Worm (Caenorhabditis elegans): Measurements from ENCODE around the gene str-222.

The str-222 gene

DNA sequence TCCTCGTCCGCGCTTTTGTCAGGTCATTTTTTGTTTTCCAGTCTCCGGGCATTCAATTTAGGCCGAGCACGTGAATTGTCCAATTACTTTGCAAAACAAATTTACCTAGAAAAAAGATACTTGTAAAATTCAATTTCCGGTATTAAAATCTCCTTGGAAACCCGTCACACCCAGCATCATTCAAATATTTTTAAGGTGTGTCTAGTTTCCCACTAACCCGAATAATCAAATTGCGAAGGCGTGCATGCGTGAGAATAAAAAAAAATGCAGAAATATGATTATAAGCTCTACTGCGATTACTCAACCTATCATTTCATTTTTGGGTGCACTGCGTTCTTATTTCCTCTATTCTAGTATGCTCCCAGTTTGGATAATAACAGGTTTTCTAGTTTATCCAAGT is 18.9 kb downstream of the str-222 start, which contains the start of gene irld-11:
TSS of gene irld-11 (plus strand) at position 301 of the 400 bp plus-strand sequence.
- no peak for TF ChIP-seq ama-1 (optimal IDR thresholded peaks at IDR 0.05)
- TF ChIP-seq fkh-8 (tag; optimal IDR thresholded peaks at IDR 0.05), result peak; percentile 82
- TF ChIP-seq nhr-20 (tag; optimal IDR thresholded peaks at IDR 0.05), result peak; percentile 32
- TF ChIP-seq tbx-2 (tag; optimal IDR thresholded peaks at IDR 0.05), result no peak

- no peak for TF ChIP-seq C34B4.2 (tag; optimal IDR thresholded peaks at IDR 0.05)
- TF ChIP-seq mab-9 (GFP tag; IDR thresholded peaks at IDR 0.05), result no peak
- TF ChIP-seq hlh-17 (GFP tag; optimal IDR thresholded peaks at IDR 0.05; ENCODE audit: borderline replicate concordance), result no peak
- no peak for TF ChIP-seq nhr-77 (tag; optimal IDR thresholded peaks at IDR 0.05)
- TF ChIP-seq hlh-4 (tag; optimal IDR thresholded peaks at IDR 0.05), result no peak
These were observed 26.3 kb downstream of the str-222 start, which contains the start of gene irld-40 for ce11 chrV:1662270-1662669. Gene irld-40, plus strand, starts transcription at chrV:1662570.

DNA sequence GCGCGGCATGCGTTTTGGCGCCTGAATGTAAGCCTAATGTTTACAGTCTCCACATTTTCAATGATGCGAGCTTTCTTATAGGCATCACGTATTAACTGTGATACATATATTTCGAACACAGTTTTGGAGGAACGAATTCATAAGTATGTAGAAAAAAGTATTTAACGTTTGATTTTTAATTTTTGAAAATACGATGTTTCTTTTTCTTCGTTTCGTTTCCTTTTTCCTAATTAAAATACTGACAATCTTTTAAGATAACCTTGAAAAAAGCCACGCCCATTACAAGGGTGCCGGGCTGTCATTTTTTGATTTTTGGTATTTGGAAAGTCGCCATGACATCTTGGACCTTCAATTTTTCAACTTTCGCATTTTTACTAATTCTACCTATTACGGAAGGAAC is 29.0 kb downstream of the str-222 start, which contains the start of gene K04F1.9:
TSS of gene K04F1.9 (plus strand) at position 301 of the 400 bp plus-strand sequence.
- no peak for TF ChIP-seq efl-3 (GFP tag; optimal IDR thresholded peaks at IDR 0.05)
- TF ChIP-seq nhr-47 (tag; optimal IDR thresholded peaks at IDR 0.05), result no peak
- no peak for TF ChIP-seq blmp-1 (tag; optimal IDR thresholded peaks at IDR 0.05)
- TF ChIP-seq lin-14 (GFP tag; optimal IDR thresholded peaks at IDR 0.05), result no peak
- no peak for TF ChIP-seq C16A3.4 (tag; optimal IDR thresholded peaks at IDR 0.05)
- no peak for TF ChIP-seq ztf-11 (tag; optimal IDR thresholded peaks at IDR 0.05)
- no peak for TF ChIP-seq nhr-71 (tag; optimal IDR thresholded peaks at IDR 0.05)

DNA sequence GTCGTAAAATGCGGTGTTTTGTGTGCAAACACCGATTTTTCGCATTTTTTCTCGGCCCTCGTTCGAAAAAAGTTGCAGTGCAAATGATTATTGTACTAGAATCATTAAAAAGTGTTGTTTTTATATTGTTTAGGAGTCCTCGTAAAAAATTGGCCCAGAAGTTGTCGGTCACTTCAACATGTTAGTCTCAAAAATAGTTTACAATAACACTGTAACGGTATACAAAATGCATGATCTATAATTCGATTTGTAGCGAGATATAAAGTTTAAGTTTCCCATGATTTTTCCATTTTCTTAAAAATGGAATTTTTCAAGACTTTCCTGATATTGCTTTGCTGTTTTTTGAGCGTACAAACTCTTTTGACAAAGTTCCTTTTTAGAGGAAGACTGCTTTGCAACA is 30.9 kb downstream of the str-222 start, which contains the start of gene K04F1.8:
TSS of gene K04F1.8 (plus strand) at position 301 of the 400 bp plus-strand sequence.
- TF ChIP-seq lin-39 (tag; optimal IDR thresholded peaks at IDR 0.05) (no peak), ceh-8 (GFP tag; optimal IDR thresholded peaks at IDR 0.05) (no peak), elt-3 (tag; optimal IDR thresholded peaks at IDR 0.05) (no peak), mab-9 (GFP tag; IDR thresholded peaks at IDR 0.05) (no peak), egl-27 (tag; optimal IDR thresholded peaks at IDR 0.05) (no peak), unc-98 (GFP tag; IDR thresholded peaks at IDR 0.05) (no peak), nhr-76 (tag; optimal IDR thresholded peaks at IDR 0.05) (no peak), nhr-28 (tag; optimal IDR thresholded peaks at IDR 0.05) (no peak), nhr-47 (tag; optimal IDR thresholded peaks at IDR 0.05) (no peak), jun-1 (tag; optimal IDR thresholded peaks at IDR 0.05) (no peak), ces-1 (GFP tag; optimal IDR thresholded peaks at IDR 0.05) (no peak), swsn-7 (tag; optimal IDR thresholded peaks at IDR 0.05) (no peak)

ce11 chrV:1668216-1668615 is 32.3 kb downstream of the str-222 start, which contains the start of gene irld-42:
Gene irld-42, plus strand, starts transcription at chrV:1668516.
- TF ChIP-seq hlh-17 (GFP tag; optimal IDR thresholded peaks at IDR 0.05; ENCODE audit: borderline replicate concordance), result no peak
- TF ChIP-seq lin-13 (GFP tag; optimal IDR thresholded peaks at IDR 0.05), result no peak
- TF ChIP-seq pqm-1 (tag; optimal IDR thresholded peaks at IDR 0.05), result no peak
- no peak for TF ChIP-seq nhr-76 (tag; optimal IDR thresholded peaks at IDR 0.05)
- TF ChIP-seq ceh-8 (GFP tag; optimal IDR thresholded peaks at IDR 0.05), result no peak
- no peak for TF ChIP-seq ceh-63 (GFP tag; optimal IDR thresholded peaks at IDR 0.05)
- no peak for TF ChIP-seq egl-27 (tag; optimal IDR thresholded peaks at IDR 0.05)
- TF ChIP-seq C34B4.2 (tag; optimal IDR thresholded peaks at IDR 0.05), result no peak

ce11 chrV:1678228-1678627 is 42.3 kb downstream of the str-222 start, which contains the start of gene srw-98:
Gene srw-98, minus strand, starts transcription at chrV:1678328.
- TF ChIP-seq unc-62 (GFP tag; optimal IDR thresholded peaks at IDR 0.05) (no peak), sptf-1 (tag; optimal IDR thresholded peaks at IDR 0.05) (no peak), fos-1 (tag; optimal IDR thresholded peaks at IDR 0.05) (no peak), fkh-4 (tag; optimal IDR thresholded peaks at IDR 0.05; ENCODE audit: borderline replicate concordance) (no peak), lin-39 (tag; optimal IDR thresholded peaks at IDR 0.05) (no peak), pqm-1 (tag; optimal IDR thresholded peaks at IDR 0.05) (no peak), alr-1 (tag; optimal IDR thresholded peaks at IDR 0.05; ENCODE audit: borderline replicate concordance) (no peak), dsc-1 (tag; optimal IDR thresholded peaks at IDR 0.05) (no peak), lin-15B (tag; optimal IDR thresholded peaks at IDR 0.05) (no peak), F16B12.6 (tag; optimal IDR thresholded peaks at IDR 0.05) (no peak), zip-4 (GFP tag; optimal IDR thresholded peaks at IDR 0.05) (no peak), nhr-11 (tag; optimal IDR thresholded peaks at IDR 0.05) (no peak), sox-4 (tag; optimal IDR thresholded peaks at IDR 0.05) (no peak), efl-3 (GFP tag; optimal IDR thresholded peaks at IDR 0.05) (no peak), elt-3 (tag; optimal IDR thresholded peaks at IDR 0.05) (no peak), ceh-63 (GFP tag; optimal IDR thresholded peaks at IDR 0.05) (no peak), nhr-12 (tag; optimal IDR thresholded peaks at IDR 0.05) (no peak), mab-9 (GFP tag; IDR thresholded peaks at IDR 0.05) (no peak), ztf-11 (tag; optimal IDR thresholded peaks at IDR 0.05) (no peak), elt-2 (tag; optimal IDR thresholded peaks at IDR 0.05) (no peak)

Data from whole organism, L1 larva.